Worm (Caenorhabditis elegans) whole organism, young adult: ENCODE results near the gene Y57G11C.42.

Experiments
- B0261.1 ChIP-seq: sonication (generic microtip); optimal IDR thresholded peaks from 2 replicates; lab custom pipeline; 2016; ENCODE audit warnings: mild to moderate bottlenecking, missing genetic modification characterization, moderate library complexity, missing compliant biosample characterization
- D2030.7 ChIP-seq: fragments of 200-800 bp; sonication (Bioruptor generic); IDR thresholded peaks from 2 replicates; pipeline ENCODE4 v1.3.6; 2022; ENCODE audit warnings: missing genetic modification reagents, missing genetic modification characterization, missing compliant biosample characterization
- F39B2.1 ChIP-seq: fragments of 200-800 bp; sonication (Bioruptor generic); IDR thresholded peaks from 2 replicates; pipeline ENCODE4 v1.3.6; 2022; ENCODE audit warnings: missing genetic modification reagents, missing genetic modification characterization, missing compliant biosample characterization
- Y53G8AR.9 ChIP-seq: fragments of 200-800 bp; sonication (Bioruptor generic); conservative IDR thresholded peaks from 2 replicates; pipeline ENCODE4 v1.3.6; 2022; ENCODE audit warnings: missing genetic modification reagents, missing genetic modification characterization, missing compliant biosample characterization
- Y67H2A.10 ChIP-seq: fragments of 200-800 bp; sonication (Bioruptor generic); conservative IDR thresholded peaks from 2 replicates; pipeline ENCODE4 v1.3.6; 2022; ENCODE audit warnings: missing genetic modification reagents, missing genetic modification characterization, missing compliant biosample characterization
- akir-1 ChIP-seq: fragments of 200-800 bp; sonication (Bioruptor generic); optimal IDR thresholded peaks from 2 replicates; lab custom pipeline; 2018; ENCODE audit warnings: mild to moderate bottlenecking, missing genetic modification characterization, moderate library complexity, missing compliant biosample characterization
- aptf-3 ChIP-seq: fragments of 200-800 bp; sonication (Bioruptor generic); IDR thresholded peaks from 2 replicates; pipeline ENCODE4 v1.3.6; 2022; ENCODE audit warnings: missing genetic modification characterization, missing compliant biosample characterization
- athp-1 ChIP-seq: sonication (generic microtip); optimal IDR thresholded peaks from 2 replicates; lab custom pipeline; 2017; ENCODE audit warnings: mild to moderate bottlenecking, missing genetic modification characterization, missing compliant biosample characterization
- attf-3 ChIP-seq: fragments of 200-800 bp; sonication (Bioruptor generic); conservative IDR thresholded peaks from 2 replicates; pipeline ENCODE4 v1.3.6; 2022; ENCODE audit warnings: missing genetic modification reagents, missing genetic modification characterization, missing compliant biosample characterization
- attf-6 ChIP-seq: fragments of 200-800 bp; sonication (Bioruptor generic); IDR thresholded peaks from 2 replicates; pipeline ENCODE4 v1.3.6; 2022; ENCODE audit warnings: missing genetic modification reagents, missing genetic modification characterization, missing compliant biosample characterization
- bed-2 ChIP-seq: fragments of 200-800 bp; sonication (Bioruptor generic); IDR thresholded peaks from 2 replicates; pipeline ENCODE4 v1.3.6; 2022; ENCODE audit warnings: missing genetic modification reagents, missing genetic modification characterization, missing compliant biosample characterization
- ceh-100 ChIP-seq: fragments of 200-800 bp; sonication (Bioruptor generic); IDR thresholded peaks from 2 replicates; pipeline ENCODE4 v1.3.6; 2022; ENCODE audit warnings: missing genetic modification reagents, missing genetic modification characterization, missing compliant biosample characterization
- dox-1 ChIP-seq: fragments of 200-800 bp; sonication (Bioruptor generic); IDR thresholded peaks from 2 replicates; pipeline ENCODE4 v1.3.6; 2022; ENCODE audit warnings: missing genetic modification reagents, missing genetic modification characterization, missing compliant biosample characterization
- dpl-1 ChIP-seq: fragments of 150-350 bp; optimal IDR thresholded peaks from 2 replicates; lab custom pipeline; 2014; ENCODE audit warnings: missing biosample characterization, missing genetic modification reagents, missing genetic modification characterization
- egl-18 ChIP-seq: fragments of 200-800 bp; sonication (Bioruptor generic); IDR thresholded peaks from 2 replicates; pipeline ENCODE4 v1.3.6; 2022; ENCODE audit warnings: missing genetic modification reagents, missing genetic modification characterization, missing compliant biosample characterization
- ekl-4 ChIP-seq: fragments of 200-800 bp; sonication (Bioruptor generic); IDR thresholded peaks from 2 replicates; pipeline ENCODE4 v1.3.6; 2022; ENCODE audit warnings: missing genetic modification reagents, missing genetic modification characterization, missing compliant biosample characterization
- gei-17 ChIP-seq: fragments of 200-800 bp; sonication (Bioruptor generic); optimal IDR thresholded peaks from 2 replicates; lab custom pipeline; 2018; ENCODE audit warnings: mild to moderate bottlenecking, missing genetic modification characterization, missing compliant biosample characterization
- him-1 ChIP-seq: sonication (generic microtip); optimal IDR thresholded peaks from 2 replicates; lab custom pipeline; 2016; ENCODE audit warnings: missing genotype, missing genetic modification reagents, missing genetic modification characterization, missing compliant biosample characterization
- hmg-20 ChIP-seq: fragments of 200-800 bp; sonication (Bioruptor generic); IDR thresholded peaks from 2 replicates; pipeline ENCODE4 v1.3.6; 2022; ENCODE audit warnings: missing genetic modification reagents, missing genetic modification characterization, missing compliant biosample characterization
- lin-26 ChIP-seq: fragments of 200-800 bp; sonication (Bioruptor generic); IDR thresholded peaks from 2 replicates; pipeline ENCODE4 v1.3.6; 2022; ENCODE audit warnings: missing genetic modification reagents, missing genetic modification characterization, missing compliant biosample characterization
- madf-6 ChIP-seq: fragments of 200-800 bp; sonication (Bioruptor generic); IDR thresholded peaks from 2 replicates; pipeline ENCODE4 v1.3.6; 2022; ENCODE audit warnings: missing genetic modification reagents, missing genetic modification characterization, missing compliant biosample characterization
- madf-8 ChIP-seq: fragments of 200-800 bp; sonication (Bioruptor generic); conservative IDR thresholded peaks from 2 replicates; pipeline ENCODE4 v1.3.6; 2022; ENCODE audit warnings: missing genetic modification reagents, missing genetic modification characterization, missing compliant biosample characterization
- mcd-1 ChIP-seq: fragments of 200-800 bp; sonication (Bioruptor generic); IDR thresholded peaks from 2 replicates; pipeline ENCODE4 v1.3.6; 2022; ENCODE audit warnings: missing genetic modification reagents, missing genetic modification characterization, missing compliant biosample characterization
- mes-4 ChIP-seq: sonication (generic microtip); optimal IDR thresholded peaks from 2 replicates; lab custom pipeline; 2016; ENCODE audit warnings: missing genotype, missing genetic modification characterization, missing compliant biosample characterization
- mxl-1 ChIP-seq: sonication (generic microtip); optimal IDR thresholded peaks from 2 replicates; lab custom pipeline; 2016; ENCODE audit warnings: missing genetic modification characterization, missing compliant biosample characterization
- nhr-27 ChIP-seq: fragments of 200-800 bp; sonication (Bioruptor generic); optimal IDR thresholded peaks from 2 replicates; lab custom pipeline; 2018; ENCODE audit warnings: mild to moderate bottlenecking, missing genetic modification characterization, moderate library complexity, missing compliant biosample characterization
- sdz-38 ChIP-seq: sonication (generic microtip); optimal IDR thresholded peaks from 2 replicates; lab custom pipeline; 2016; ENCODE audit warnings: missing genotype, missing genetic modification characterization, missing compliant biosample characterization
- snpc-1.3 ChIP-seq: sonication (generic microtip); optimal IDR thresholded peaks from 2 replicates; lab custom pipeline; 2017; ENCODE audit warnings: missing genetic modification characterization, mild to moderate bottlenecking, missing compliant biosample characterization, antibody characterized with exemption, moderate library complexity, missing genotype, missing genetic modification reagents; ENCODE audit not compliant: insufficient read depth
- snpc-4 ChIP-seq, 5 experiments: fragments of 150-350 bp in 1 of 5; sonication (generic microtip) in 4 of 5; optimal IDR thresholded peaks; 2 replicates each; lab custom pipeline; 2014 to 2018; ENCODE audit warnings: missing genetic modification characterization in 5 of 5, missing biosample characterization in 3 of 5, antibody characterized with exemption in 2 of 5, mild to moderate bottlenecking in 2 of 5, missing compliant biosample characterization in 2 of 5, missing genotype in 2 of 5, moderate library complexity in 2 of 5, missing genetic modification reagents in 1 of 5
- tbp1 ChIP-seq: fragments of 200-800 bp; sonication (Bioruptor generic); optimal IDR thresholded peaks from 2 replicates; lab custom pipeline; 2018; ENCODE audit warnings: mild to moderate bottlenecking, missing genetic modification characterization, missing compliant biosample characterization
- tbx-9 ChIP-seq: sonication (generic microtip); optimal IDR thresholded peaks from 2 replicates; lab custom pipeline; 2016; ENCODE audit warnings: borderline replicate concordance, missing genetic modification characterization, inconsistent platforms, missing compliant biosample characterization
- ztf-22 ChIP-seq: fragments of 200-800 bp; sonication (Bioruptor generic); optimal IDR thresholded peaks from 2 replicates; lab custom pipeline; 2018; ENCODE audit warnings: mild to moderate bottlenecking, missing genetic modification characterization, moderate library complexity, missing compliant biosample characterization
- ztf-25 ChIP-seq: fragments of 200-800 bp; sonication (Bioruptor generic); IDR thresholded peaks from 2 replicates; pipeline ENCODE4 v1.3.6; 2022; ENCODE audit warnings: missing genetic modification reagents, missing genetic modification characterization, missing compliant biosample characterization
- ztf-26 ChIP-seq: sonication (generic microtip); optimal IDR thresholded peaks from 2 replicates; lab custom pipeline; 2017; ENCODE audit warnings: missing genetic modification characterization, missing compliant biosample characterization
- ztf-28 ChIP-seq: fragments of 200-800 bp; sonication (Bioruptor generic); IDR thresholded peaks from 2 replicates; pipeline ENCODE4 v1.3.6; 2022; ENCODE audit warnings: missing genetic modification reagents, missing genetic modification characterization, missing compliant biosample characterization
- ztf-3 ChIP-seq: fragments of 200-800 bp; sonication (Bioruptor generic); optimal IDR thresholded peaks from 2 replicates; lab custom pipeline; 2018; ENCODE audit warnings: mild to moderate bottlenecking, missing genetic modification characterization, missing compliant biosample characterization

Gene Y57G11C.42

DNA sequence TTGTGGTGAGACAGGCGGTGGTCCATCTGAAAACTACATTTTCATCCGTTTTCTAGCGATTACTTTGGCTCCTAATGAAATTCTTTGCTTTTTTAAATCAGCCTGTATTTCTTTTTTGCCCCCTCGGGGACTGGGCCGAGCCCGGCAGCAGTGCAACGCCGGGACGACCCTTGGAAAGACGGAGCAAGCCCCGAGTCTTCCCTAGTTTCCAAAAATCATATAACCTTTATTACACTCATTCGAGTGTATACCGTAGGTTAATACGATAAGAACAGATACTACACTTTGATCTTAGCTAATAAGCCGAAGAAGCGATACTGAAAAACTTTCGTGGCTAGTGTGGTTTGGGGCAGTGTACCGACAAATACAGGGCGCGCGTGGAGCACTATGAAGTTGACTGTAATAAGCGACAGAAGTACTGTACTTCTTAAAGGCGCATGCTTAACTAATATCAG, 36.4 kb downstream of the Y57G11C.42 start (continued):
- TF ChIP-seq hmg-20 (GFP tag; lab: Robert Waterston, UW) (peak; percentile 45; the same call in 1 of the 2 replicates), aptf-3 (no peak), mes-4 (no peak), ztf-25 (GFP tag; lab: Robert Waterston, UW) (0 out of 2 replicates have a peak, but pooled peaks have one; percentile 3), F39B2.1 (GFP tag; lab: Robert Waterston, UW) (0 out of 2 replicates have a peak, but pooled peaks have one; percentile 14), gei-17 (no peak), sdz-38 (no peak), nhr-27 (tag; lab: Kevin White, UChicago) (no peak), snpc-1.3 (tag; lab: Kevin White, UChicago) (peak; percentile 95), athp-1 (tag; lab: Kevin White, UChicago) (peak; percentile 21), Y67H2A.10 (0 out of 2 replicates have a peak, but pooled peaks have one; percentile 32), attf-3 (GFP tag; lab: Robert Waterston, UW) (peak; percentile 44)

- TF ChIP-seq dox-1 (GFP tag; lab: Robert Waterston, UW) (no peak), bed-2 (GFP tag; lab: Robert Waterston, UW) (no peak), madf-6 (GFP tag; lab: Robert Waterston, UW) (no peak), B0261.1 (tag; lab: Kevin White, UChicago) (no peak), ztf-26 (no peak), aptf-3 (no peak), mxl-1 (tag; lab: Kevin White, UChicago) (no peak), egl-18 (GFP tag; lab: Robert Waterston, UW) (no peak), ekl-4 (no peak), athp-1 (tag; lab: Kevin White, UChicago) (no peak), ztf-28 (GFP tag; lab: Robert Waterston, UW) (no peak), ceh-100 (GFP tag; lab: Robert Waterston, UW) (no peak), mes-4 (no peak), ztf-22 (no peak), tbx-9 (tag; lab: Kevin White, UChicago) (no peak), madf-8 (GFP tag; lab: Robert Waterston, UW) (no peak), him-1 (tag; lab: Kevin White, UChicago) (no peak), dpl-1 (no peak)
Observed at ce11 chrIV:14765336-14765735, 37.0 kb downstream of the Y57G11C.42 start, which contains the start of gene Y57G11C.5. TSS of gene Y57G11C.5 (minus strand) at chrIV:14765436.

DNA sequence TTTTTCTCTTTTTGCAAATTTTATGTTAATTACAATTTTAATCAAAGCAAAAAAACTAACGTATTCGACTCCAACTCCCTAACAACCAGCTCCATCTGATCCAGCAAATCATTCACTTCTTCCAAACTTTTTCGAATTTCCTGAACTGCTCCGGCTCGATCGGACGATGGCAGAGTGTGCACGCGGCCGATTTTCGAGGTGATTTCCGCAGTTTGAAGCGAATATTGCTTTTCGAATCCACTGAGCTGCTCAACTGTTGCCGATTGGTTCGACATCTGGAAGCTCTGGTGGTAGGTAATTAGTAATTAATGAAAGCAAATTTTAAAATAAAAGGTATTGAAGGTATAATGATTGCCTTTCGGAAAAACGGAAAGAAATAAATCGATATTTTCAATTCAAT, 38.1 kb downstream of the Y57G11C.42 start, which contains the start of gene vti-1:
Gene vti-1, minus strand, starts transcription at position 284 of the 400 bp plus-strand sequence.
- TF ChIP-seq B0261.1 (tag; lab: Kevin White, UChicago) = no peak
- TF ChIP-seq Y67H2A.10 = no peak
- peak; percentile 6; the same call in 1 of the 2 replicates for TF ChIP-seq madf-6 (GFP tag; lab: Robert Waterston, UW)
- no peak for TF ChIP-seq Y53G8AR.9 (GFP tag; lab: Robert Waterston, UW)
- no peak for TF ChIP-seq aptf-3
- TF ChIP-seq lin-26 (GFP tag; lab: Robert Waterston, UW) = no peak
- TF ChIP-seq mcd-1 (GFP tag; lab: Robert Waterston, UW) = 0 out of 2 replicates have a peak, but pooled peaks have one; percentile 34
- 0 out of 2 replicates have a peak, but pooled peaks have one; percentile 14 for TF ChIP-seq D2030.7 (GFP tag; lab: Robert Waterston, UW)
- no peak for TF ChIP-seq mes-4
- TF ChIP-seq egl-18 (GFP tag; lab: Robert Waterston, UW) = no peak
- peak; percentile 47; the same call in 1 of the 2 replicates for TF ChIP-seq ekl-4
- peak; percentile 87 for TF ChIP-seq attf-6 (GFP tag; lab: Robert Waterston, UW)
- no peak for TF ChIP-seq ztf-3
- no peak for TF ChIP-seq akir-1 (GFP tag; lab: Kevin White, UChicago)
- TF ChIP-seq snpc-4 (GFP tag; optimal IDR thresholded peaks at IDR 0.05; lab: Kevin White, UChicago) = no peak
- peak in 2 of 4 experiments; percentile 3 to 82 for TF ChIP-seq snpc-4 (tag; optimal IDR thresholded peaks at IDR 0.05; lab: Kevin White, UChicago)
- peak; percentile 18 for TF ChIP-seq tbp1
